Fruit fly (Drosophila melanogaster): Measurements from ENCODE around the gene tll.

The tll gene

dm6 chr3R:30813903-30814339 lies 38.2 kb upstream of the tll start (continued):
- TF ChIP-seq so (GFP tag; IDR thresholded peaks at IDR 0.05), result peak; percentile 86
- peak; percentile 81 for TF ChIP-seq nerfin-1 (tag; optimal IDR thresholded peaks at IDR 0.05)
- peak; percentile 85 for TF ChIP-seq ttk (GFP tag; IDR thresholded peaks at IDR 0.05)
- no peak for TF ChIP-seq Gsc (GFP tag; IDR thresholded peaks at IDR 0.05)
- peak; percentile 92 for TF ChIP-seq unpg (GFP tag; optimal IDR thresholded peaks at IDR 0.05)
- TF ChIP-seq zen2 (GFP tag; IDR thresholded peaks at IDR 0.05; ENCODE audit: partially characterized antibody), result no peak
- TF ChIP-seq cwo (GFP tag; optimal IDR thresholded peaks at IDR 0.05), result peak; percentile 77
- TF ChIP-seq nau (GFP tag; optimal IDR thresholded peaks at IDR 0.05), result peak; percentile 84
- peak; percentile 91 for TF ChIP-seq lab (GFP tag; optimal IDR thresholded peaks at IDR 0.05)
- TF ChIP-seq slbo (GFP tag; IDR thresholded peaks at IDR 0.05), result peak; percentile 88
- no peak for TF ChIP-seq unc-4 (GFP tag; IDR thresholded peaks at IDR 0.05; ENCODE audit: partially characterized antibody)
- no peak for TF ChIP-seq hth (optimal IDR thresholded peaks at IDR 0.05)
- peak; percentile 54 for TF ChIP-seq dm (GFP tag; optimal IDR thresholded peaks at IDR 0.05)
- peak; percentile 24 for TF ChIP-seq da (GFP tag; optimal IDR thresholded peaks at IDR 0.05)
- TF ChIP-seq CG43689 (GFP tag; IDR thresholded peaks at IDR 0.05), result peak; percentile 58
- no peak for TF ChIP-seq CG1832 (GFP tag; optimal IDR thresholded peaks at IDR 0.05)
- peak; percentile 95 for TF ChIP-seq CG17359 (tag; optimal IDR thresholded peaks at IDR 0.05)
- TF ChIP-seq Jarid2 (GFP tag; optimal IDR thresholded peaks at IDR 0.05), result peak; percentile 51
- TF ChIP-seq GATAe (GFP tag; conservative IDR thresholded peaks at IDR 0.05), result no peak
- TF ChIP-seq gsb (GFP tag; IDR thresholded peaks at IDR 0.05), result peak; percentile 74
- TF ChIP-seq Scr (GFP tag; IDR thresholded peaks at IDR 0.05; ENCODE audit: partially characterized antibody), result no peak
- TF ChIP-seq CG6654 (GFP tag; optimal IDR thresholded peaks at IDR 0.05), result peak; percentile 56
- TF ChIP-seq CG8359 (GFP tag; optimal IDR thresholded peaks at IDR 0.05; ENCODE audit: borderline replicate concordance), result peak; percentile 82
- peak; percentile 19 for TF ChIP-seq CG7928 (GFP tag; optimal IDR thresholded peaks at IDR 0.05)
- TF ChIP-seq lola (GFP tag; optimal IDR thresholded peaks at IDR 0.05), result peak in 1 of 3 experiments; percentile 78
- no peak for TF ChIP-seq CG17186 (GFP tag; optimal IDR thresholded peaks at IDR 0.05)
- TF ChIP-seq CG2202 (tag; optimal IDR thresholded peaks at IDR 0.05), result peak; percentile 72
- TF ChIP-seq CG18619 (GFP tag; optimal IDR thresholded peaks at IDR 0.05), result peak; percentile 62
- TF ChIP-seq tap (tag; optimal IDR thresholded peaks at IDR 0.05), result peak; percentile 92
- no peak for TF ChIP-seq CG34224 (GFP tag; IDR thresholded peaks at IDR 0.05; ENCODE audit: partially characterized antibody)
- TF ChIP-seq CG8388 (GFP tag; optimal IDR thresholded peaks at IDR 0.05), result peak; percentile 88
- TF ChIP-seq E2f2 (GFP tag; IDR thresholded peaks at IDR 0.05), result peak; percentile 62
- TF ChIP-seq HmgD (GFP tag; optimal IDR thresholded peaks at IDR 0.05), result no peak
- peak; percentile 62 for TF ChIP-seq wor (GFP tag; IDR thresholded peaks at IDR 0.05)
- TF ChIP-seq Med (GFP tag), result peak; percentile 97
- TF ChIP-seq HHEX (GFP tag; optimal IDR thresholded peaks at IDR 0.05), result peak; percentile 79
- TF ChIP-seq CG4328 (GFP tag; optimal IDR thresholded peaks at IDR 0.05), result peak; percentile 59
- TF ChIP-seq CG12942 (GFP tag; optimal IDR thresholded peaks at IDR 0.05), result peak; percentile 78
- peak; percentile 14 for TF ChIP-seq CG2116 (GFP tag; optimal IDR thresholded peaks at IDR 0.05)
- no peak; the same call in 1 of the 2 replicates for TF ChIP-seq CG11085 (GFP tag; IDR thresholded peaks at IDR 0.05)
- peak; percentile 73 for TF ChIP-seq CG15514 (GFP tag; optimal IDR thresholded peaks at IDR 0.05)
- TF ChIP-seq fu2 (GFP tag; optimal IDR thresholded peaks at IDR 0.05), result peak; percentile 73
- peak in 1 of 2 experiments; percentile 90 for TF ChIP-seq Eip74EF (GFP tag; optimal IDR thresholded peaks at IDR 0.05)
- peak; percentile 79 for TF ChIP-seq jumu (GFP tag; optimal IDR thresholded peaks at IDR 0.05)
- 0 out of 3 replicates have a peak, but pooled peaks have one; percentile 60 for TF ChIP-seq CG2199 (GFP tag; IDR thresholded peaks at IDR 0.05)
- peak; percentile 57 for TF ChIP-seq pros (GFP tag; optimal IDR thresholded peaks at IDR 0.05)
- TF ChIP-seq bbx (GFP tag; IDR thresholded peaks at IDR 0.05; ENCODE audit: partially characterized antibody), result no peak
- peak; percentile 70 for TF ChIP-seq CG15011 (GFP tag; optimal IDR thresholded peaks at IDR 0.05)
- no peak for TF ChIP-seq br (optimal IDR thresholded peaks at IDR 0.05)
